Worm (Caenorhabditis elegans): Measurements from ENCODE around the gene his-17.
"Not testable (repeated sequence)": the region's sequence is repeated elsewhere in the genome, so short reads cannot be mapped to it uniquely, and the experiment has no call there.

Gene his-17

ce11 chrV:8903916-8904315 lies 6.1 kb upstream of the his-17 start:
- TF ChIP-seq tbx-7 (tag; optimal IDR thresholded peaks at IDR 0.05) (no peak), fkh-10 (GFP tag; optimal IDR thresholded peaks at IDR 0.05) (no peak), hlh-15 (tag; optimal IDR thresholded peaks at IDR 0.05) (no peak), tbx-2 (tag; optimal IDR thresholded peaks at IDR 0.05) (no peak), dmd-4 (tag; optimal IDR thresholded peaks at IDR 0.05; ENCODE audit: borderline replicate concordance) (no peak), ceh-19 (GFP tag; optimal IDR thresholded peaks at IDR 0.05) (no peak), F13H6.1 (tag; optimal IDR thresholded peaks at IDR 0.05) (no peak), Y22D7AL.16 (tag; optimal IDR thresholded peaks at IDR 0.05) (no peak), ref-2 (tag; optimal IDR thresholded peaks at IDR 0.05) (no peak), C08G9.2 (tag; optimal IDR thresholded peaks at IDR 0.05) (no peak)

- TF ChIP-seq ets-4 (tag; optimal IDR thresholded peaks at IDR 0.05) (no peak), gmeb-2 (tag; optimal IDR thresholded peaks at IDR 0.05) (no peak), dve-1 (tag; optimal IDR thresholded peaks at IDR 0.05) (no peak), zip-5 (tag; optimal IDR thresholded peaks at IDR 0.05) (no peak), ceh-48 (tag; optimal IDR thresholded peaks at IDR 0.05) (no peak), Y22D7AL.16 (tag; optimal IDR thresholded peaks at IDR 0.05) (no peak), ceh-34 (tag; optimal IDR thresholded peaks at IDR 0.05) (no peak), ceh-22 (tag; optimal IDR thresholded peaks at IDR 0.05) (no peak), C38D4.7 (GFP tag; optimal IDR thresholded peaks at IDR 0.05) (no peak), fax-1 (tag; optimal IDR thresholded peaks at IDR 0.05) (no peak), fkh-10 (GFP tag; optimal IDR thresholded peaks at IDR 0.05) (no peak), lin-11 (tag; optimal IDR thresholded peaks at IDR 0.05) (no peak)
Observed at ce11 chrV:8902697-8903096, 4.9 kb upstream of the his-17 start, which contains the start of gene frpr-12. Gene frpr-12, plus strand, starts transcription at chrV:8902997.

ce11 chrV:8898756-8899155 lies 964 bp upstream of the his-17 start, which contains the start of gene frpr-13:
Gene frpr-13, plus strand, starts transcription at chrV:8899056.
- no peak for TF ChIP-seq ceh-6 (GFP tag; optimal IDR thresholded peaks at IDR 0.05)
- no peak for TF ChIP-seq che-1 (tag; optimal IDR thresholded peaks at IDR 0.05)
- no peak for TF ChIP-seq ets-4 (tag; optimal IDR thresholded peaks at IDR 0.05)
- TF ChIP-seq ztf-16 (tag; optimal IDR thresholded peaks at IDR 0.05), result no peak
- no peak for TF ChIP-seq ceh-30 (tag; optimal IDR thresholded peaks at IDR 0.05)
- TF ChIP-seq ceh-19 (GFP tag; optimal IDR thresholded peaks at IDR 0.05), result no peak

ce11 chrV:8861949-8862348 lies 35.8 kb downstream of the his-17 start, which contains the start of gene F07B7.12:
Gene F07B7.12, minus strand, starts transcription at chrV:8862049.
- TF ChIP-seq lim-6 (tag; optimal IDR thresholded peaks at IDR 0.05); ceh-2 (tag; optimal IDR thresholded peaks at IDR 0.05); unc-3 (GFP tag; conservative IDR thresholded peaks at IDR 0.05); unc-3 (tag; optimal IDR thresholded peaks at IDR 0.05): not testable (repeated sequence)
